Fruit fly (Drosophila melanogaster): Measurements from ENCODE around the gene AGO2.

dm6 chr3L:15535800-15536225, 18.1 kb upstream of the AGO2 start:
- no peak for TF ChIP-seq usp (GFP tag; optimal IDR thresholded peaks at IDR 0.05)
- TF ChIP-seq psq (optimal IDR thresholded peaks at IDR 0.05), result no peak
- TF ChIP-seq CG8478 (optimal IDR thresholded peaks at IDR 0.05), result no peak
- TF ChIP-seq Dll (optimal IDR thresholded peaks at IDR 0.05), result no peak
- TF ChIP-seq EcR (GFP tag; optimal IDR thresholded peaks at IDR 0.05), result no peak
- TF ChIP-seq pan (optimal IDR thresholded peaks at IDR 0.05), result no peak
